Worm (Caenorhabditis elegans) whole organism, L2 larva: Measurements from ENCODE around the gene unc-78.

Source experiments
- F13H6.1 ChIP-seq: sonication (generic microtip); optimal IDR thresholded peaks from 2 replicates; lab custom pipeline; 2016; ENCODE audit warnings: missing genetic modification characterization, missing compliant biosample characterization
- ZK546.5 ChIP-seq: sonication (generic microtip); optimal IDR thresholded peaks from 2 replicates; lab custom pipeline; 2017; ENCODE audit warnings: missing biosample characterization, missing genetic modification characterization
- ama-1 ChIP-seq: fragments of 150-350 bp; optimal IDR thresholded peaks from 2 replicates; lab custom pipeline; 2018; ENCODE audit warnings: inconsistent platforms
- ceh-16 ChIP-seq: fragments of 150-350 bp; optimal IDR thresholded peaks from 2 replicates; lab custom pipeline; 2014; ENCODE audit warnings: missing biosample characterization, missing genetic modification characterization
- dmd-4 ChIP-seq: sonication (generic microtip); optimal IDR thresholded peaks from 2 replicates; lab custom pipeline; 2017; ENCODE audit warnings: missing biosample characterization, missing genetic modification characterization
- fos-1 ChIP-seq: fragments of 150-350 bp; optimal IDR thresholded peaks from 2 replicates; lab custom pipeline; 2014; ENCODE audit warnings: missing biosample characterization, missing genetic modification characterization
- nhr-6 ChIP-seq: fragments of 150-350 bp; optimal IDR thresholded peaks from 2 replicates; lab custom pipeline; 2014; ENCODE audit warnings: missing biosample characterization, missing genetic modification characterization
- snpc-4 ChIP-seq: fragments of 150-350 bp; optimal IDR thresholded peaks from 2 replicates; lab custom pipeline; 2014; ENCODE audit warnings: missing biosample characterization, missing genetic modification characterization
- unc-55 ChIP-seq: fragments of 150-350 bp; sonication (generic microtip); optimal IDR thresholded peaks from 3 replicates; lab custom pipeline; 2014; ENCODE audit warnings: missing biosample characterization, missing genetic modification reagents, missing genetic modification characterization
- ztf-11 ChIP-seq: sonication (generic microtip); optimal IDR thresholded peaks from 2 replicates; lab custom pipeline; 2017; ENCODE audit warnings: missing biosample characterization, missing genetic modification characterization

ce11 chrX:3444514-3444913 is 33.1 kb upstream of the unc-78 start, which contains the start of gene ZK813.7:
- TF ChIP-seq F13H6.1, result no peak
- no peak for TF ChIP-seq ceh-16 (tag; lab: Kevin White, UChicago)
- no peak for TF ChIP-seq ztf-11 (tag; lab: Kevin White, UChicago)
- TF ChIP-seq snpc-4, result no peak
- TF ChIP-seq fos-1 (tag; lab: Kevin White, UChicago), result no peak
- TF ChIP-seq unc-55 (GFP tag; lab: Kevin White, UChicago), result no peak
- no peak for TF ChIP-seq ZK546.5 (tag; lab: Kevin White, UChicago)
- TF ChIP-seq dmd-4, result no peak
- TF ChIP-seq ama-1 (lab: Kevin White, UChicago), result no peak
- TF ChIP-seq nhr-6 (tag; lab: Kevin White, UChicago), result no peak
